Worm (Caenorhabditis elegans): ENCODE measurements around the gene ilys-4.

DNA sequence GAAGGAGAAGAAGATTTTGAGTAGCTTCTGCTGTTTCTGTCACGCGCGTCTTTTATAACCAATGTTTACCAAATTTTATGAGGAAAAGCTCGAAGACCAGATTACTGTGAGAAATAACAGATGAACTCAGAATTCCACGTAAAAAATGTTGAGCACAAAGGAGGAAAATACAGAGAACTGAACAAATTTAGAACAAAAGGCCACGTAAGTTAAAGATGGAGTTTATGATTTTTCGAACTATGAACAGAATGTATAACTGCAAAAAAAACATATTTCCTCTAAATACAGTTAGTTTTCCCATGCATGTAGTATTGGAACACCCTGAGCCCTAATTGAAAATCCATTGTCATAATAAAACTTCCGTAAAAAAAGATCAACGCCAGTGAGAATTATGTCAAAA is 43.6 kb upstream of the ilys-4 start, which contains the start of gene exc-9:
- TF ChIP-seq lsy-12 (tag; optimal IDR thresholded peaks at IDR 0.05), result no peak
- TF ChIP-seq aly-2 (tag; optimal IDR thresholded peaks at IDR 0.05), result no peak

Data from whole organism, L3 larva.